Fruit fly (Drosophila melanogaster) Kc167 (cell line): ENCODE results near the gene CG4073.

Experiments used
- Myc ChIP-seq: fragments of >200 bp; optimal IDR thresholded peaks from 2 replicates; lab custom pipeline; 2017; ENCODE audit warnings: missing external identifiers
- Sin3A ChIP-seq: fragments of >200 bp; optimal IDR thresholded peaks from 2 replicates; lab custom pipeline; 2018; ENCODE audit warnings: missing external identifiers
- h ChIP-seq: fragments of >200 bp; optimal IDR thresholded peaks from 3 replicates; lab custom pipeline; 2018; ENCODE audit warnings: missing external identifiers
- insv ChIP-seq: fragments of >200 bp; optimal IDR thresholded peaks from 3 replicates; lab custom pipeline; 2018; ENCODE audit warnings: missing external identifiers
- psq ChIP-seq: fragments of >200 bp; optimal IDR thresholded peaks from 2 replicates; lab custom pipeline; 2017; ENCODE audit warnings: missing external identifiers

DNA sequence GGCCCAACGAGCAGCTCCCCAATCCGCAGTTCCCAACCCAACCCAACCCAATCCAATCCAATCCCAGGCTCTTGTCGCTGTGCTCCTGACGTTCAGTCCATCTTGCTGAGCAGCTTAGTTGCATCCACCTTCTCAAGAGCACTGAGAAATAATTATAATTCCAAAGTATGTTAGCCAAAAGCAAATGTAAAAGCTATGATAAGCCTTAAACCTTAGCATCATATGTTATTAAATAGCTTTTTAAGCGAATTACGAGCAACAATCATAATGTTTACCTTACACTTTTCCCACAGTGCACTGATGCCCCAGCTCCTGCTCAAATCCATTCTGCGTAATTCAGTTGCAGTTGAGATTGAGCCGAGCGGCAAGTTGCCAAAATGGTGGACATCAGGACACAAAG is 44.6 kb upstream of the CG4073 start:
- no peak for TF ChIP-seq Myc (lab: Kevin White, UChicago)
- TF ChIP-seq Sin3A (lab: Kevin White, UChicago), result no peak
- no peak for TF ChIP-seq psq (lab: Kevin White, UChicago)
- no peak for TF ChIP-seq h (lab: Kevin White, UChicago)
- no peak for TF ChIP-seq insv (lab: Kevin White, UChicago)
